Fruit fly (Drosophila melanogaster): Measurements from ENCODE around the gene jar.

The jar gene

dm6 chr3R:24276104-24277008, 5.3 kb upstream of the jar start, which contains the start of gene Orct (continued):
- peak; percentile 73 for TF ChIP-seq CG31441 (GFP tag; IDR thresholded peaks at IDR 0.05)
- TF ChIP-seq CG14014 (GFP tag; IDR thresholded peaks at IDR 0.05): peak; percentile 68
- TF ChIP-seq CG15073 (GFP tag; optimal IDR thresholded peaks at IDR 0.05): peak; percentile 90
- TF ChIP-seq oc (tag; optimal IDR thresholded peaks at IDR 0.05): peak; percentile 60
- TF ChIP-seq CG14710 (tag; optimal IDR thresholded peaks at IDR 0.05): peak; percentile 44
- TF ChIP-seq NC2β (GFP tag; optimal IDR thresholded peaks at IDR 0.05): peak; percentile 24
- peak; percentile 33; the same call in 1 of the 2 replicates for TF ChIP-seq ssp (GFP tag; IDR thresholded peaks at IDR 0.05)
- TF ChIP-seq p53 (GFP tag; optimal IDR thresholded peaks at IDR 0.05): no peak
- peak; percentile 35 for TF ChIP-seq salm (tag; optimal IDR thresholded peaks at IDR 0.05)
- peak; percentile 21 for TF ChIP-seq vfl (GFP tag; optimal IDR thresholded peaks at IDR 0.05)
- TF ChIP-seq pzg (GFP tag; optimal IDR thresholded peaks at IDR 0.05): no peak
- peak; percentile 52 for TF ChIP-seq tin (GFP tag; optimal IDR thresholded peaks at IDR 0.05)
- TF ChIP-seq CG11398 (GFP tag; optimal IDR thresholded peaks at IDR 0.05): peak; percentile 33
- peak; percentile 80 for TF ChIP-seq PHDP (tag; optimal IDR thresholded peaks at IDR 0.05)
- TF ChIP-seq Xbp1 (GFP tag; optimal IDR thresholded peaks at IDR 0.05): peak; percentile 60
- peak; percentile 16 for TF ChIP-seq Ravus (GFP tag; IDR thresholded peaks at IDR 0.05)
- peak; percentile 52 for TF ChIP-seq schlank (tag; optimal IDR thresholded peaks at IDR 0.05)
- TF ChIP-seq Hmx (GFP tag; optimal IDR thresholded peaks at IDR 0.05): peak; percentile 55
- no peak for TF ChIP-seq Dll (GFP tag; IDR thresholded peaks at IDR 0.05; ENCODE audit: partially characterized antibody)

- TF ChIP-seq sd (tag; optimal IDR thresholded peaks at IDR 0.05): peak; percentile 9
- TF ChIP-seq cwo (GFP tag; optimal IDR thresholded peaks at IDR 0.05): peak; percentile 96
- peak; percentile 1 for TF ChIP-seq sug (tag; optimal IDR thresholded peaks at IDR 0.05)
- TF ChIP-seq Pdp1 (GFP tag; optimal IDR thresholded peaks at IDR 0.05): peak in 1 of 2 experiments; percentile 44
- TF ChIP-seq CG31388 (GFP tag; optimal IDR thresholded peaks at IDR 0.05): no peak
Observed at dm6 chr3R:24275463-24275862, 4.4 kb upstream of the jar start.

- TF ChIP-seq Trl (optimal IDR thresholded peaks at IDR 0.05): no peak
- no peak for TF ChIP-seq Trl (GFP tag; optimal IDR thresholded peaks at IDR 0.05)
- TF ChIP-seq CG10274 (GFP tag; optimal IDR thresholded peaks at IDR 0.05): no peak
- peak; percentile 46 for TF ChIP-seq Ets65A (GFP tag)
- TF ChIP-seq Med (GFP tag): peak; percentile 11
- no peak for TF ChIP-seq eyg (GFP tag; optimal IDR thresholded peaks at IDR 0.05)
- no peak for TF ChIP-seq CG14710 (tag; optimal IDR thresholded peaks at IDR 0.05)
- TF ChIP-seq CG8359 (GFP tag; optimal IDR thresholded peaks at IDR 0.05; ENCODE audit: borderline replicate concordance): no peak
- TF ChIP-seq Bgb (GFP tag; IDR thresholded peaks at IDR 0.05; ENCODE audit: partially characterized antibody): no peak
- TF ChIP-seq insv (GFP tag; optimal IDR thresholded peaks at IDR 0.05): no peak
Observed at dm6 chr3R:24274212-24274611, 3.2 kb upstream of the jar start.

- TF ChIP-seq CG4707 (GFP tag; optimal IDR thresholded peaks at IDR 0.05) (no peak), BEAF-32 (GFP tag; optimal IDR thresholded peaks at IDR 0.05) (no peak), CG1647 (GFP tag; optimal IDR thresholded peaks at IDR 0.05) (no peak), CG8924 (tag; optimal IDR thresholded peaks at IDR 0.05) (no peak), CG32767 (GFP tag; IDR thresholded peaks at IDR 0.05) (no peak), vvl (GFP tag; IDR thresholded peaks at IDR 0.05) (no peak), Chrac-16 (GFP tag; optimal IDR thresholded peaks at IDR 0.05) (no peak), CG6254 (GFP tag; optimal IDR thresholded peaks at IDR 0.05) (no peak), YL-1 (GFP tag; optimal IDR thresholded peaks at IDR 0.05) (peak; percentile 4), Fer3 (tag; optimal IDR thresholded peaks at IDR 0.05) (peak; percentile 7), CG32532 (GFP tag; IDR thresholded peaks at IDR 0.05) (0 out of 2 replicates have a peak, but pooled peaks have one; percentile 6), CG7928 (GFP tag; optimal IDR thresholded peaks at IDR 0.05) (no peak), CG8765 (GFP tag; IDR thresholded peaks at IDR 0.05) (no peak)
Observed at dm6 chr3R:24272775-24273290, 1.8 kb upstream of the jar start, which contains the start of gene Orct2. TSS of gene Orct2 (plus strand) at chr3R:24273029.

Data from whole organism, embryonic.